Fruit fly (Drosophila melanogaster) whole organism, embryonic: ENCODE measurements around the gene Cyp4d21.

Experiments used
- CG10321 ChIP-seq: fragments of 200-800 bp; sonication (Bioruptor generic); IDR thresholded peaks from 2 replicates; pipeline ENCODE4 v1.3.6; 2022; ENCODE audit warnings: missing biosample characterization, missing genetic modification characterization
- CG10462 ChIP-seq: fragments of 200-800 bp; sonication (Bioruptor generic); optimal IDR thresholded peaks from 2 replicates; lab custom pipeline; 2016; ENCODE audit warnings: missing biosample characterization, missing genetic modification characterization
- CG11504 ChIP-seq: fragments of 200-800 bp; sonication (Bioruptor generic); optimal IDR thresholded peaks from 3 replicates; lab custom pipeline; 2019; ENCODE audit warnings: missing biosample characterization, mild to moderate bottlenecking, missing genetic modification characterization, moderate library complexity
- CG12236 ChIP-seq: fragments of 200-800 bp; sonication (Bioruptor generic); optimal IDR thresholded peaks from 2 replicates; lab custom pipeline; 2016; ENCODE audit warnings: missing biosample characterization, missing genetic modification characterization
- CG12391 ChIP-seq: fragments of 200-800 bp; sonication (Bioruptor generic); optimal IDR thresholded peaks from 3 replicates; lab custom pipeline; 2018; ENCODE audit warnings: missing biosample characterization, mild to moderate bottlenecking, missing genetic modification characterization, moderate library complexity
- CG14014 ChIP-seq: fragments of 200-800 bp; sonication (Bioruptor generic); IDR thresholded peaks from 2 replicates; pipeline ENCODE4 v1.3.6; 2022; ENCODE audit warnings: missing biosample characterization, missing genetic modification characterization
- CG15011 ChIP-seq: fragments of 200-800 bp; sonication (Bioruptor generic); optimal IDR thresholded peaks from 3 replicates; lab custom pipeline; 2018; ENCODE audit warnings: missing biosample characterization, mild to moderate bottlenecking, missing genetic modification characterization
- CG15514 ChIP-seq: fragments of 200-800 bp; sonication (Bioruptor generic); optimal IDR thresholded peaks from 3 replicates; lab custom pipeline; 2017; ENCODE audit warnings: missing biosample characterization, missing genetic modification characterization, mild to moderate bottlenecking, moderate library complexity, missing genetic modification reagents
- CG1603 ChIP-seq: fragments of 200-800 bp; sonication (Bioruptor generic); optimal IDR thresholded peaks from 2 replicates; lab custom pipeline; 2019; ENCODE audit warnings: missing biosample characterization, mild to moderate bottlenecking, missing genetic modification characterization, moderate library complexity
- CG17612 ChIP-seq: fragments of 200-800 bp; sonication (Bioruptor generic); IDR thresholded peaks from 2 replicates; pipeline ENCODE4 v1.3.6; 2022; ENCODE audit warnings: missing biosample characterization, missing genetic modification characterization
- CG18764 ChIP-seq: fragments of 200-800 bp; sonication (Bioruptor generic); optimal IDR thresholded peaks from 3 replicates; lab custom pipeline; 2016; ENCODE audit warnings: missing biosample characterization, missing genetic modification characterization
- CG31441 ChIP-seq: fragments of 200-800 bp; sonication (Bioruptor generic); IDR thresholded peaks from 2 replicates; pipeline ENCODE4 v1.3.6; 2022; ENCODE audit warnings: missing biosample characterization, missing genetic modification characterization
- CG5180 ChIP-seq: fragments of 200-800 bp; sonication (Bioruptor generic); optimal IDR thresholded peaks from 3 replicates; lab custom pipeline; 2017; ENCODE audit warnings: missing biosample characterization, missing genetic modification characterization, mild to moderate bottlenecking, moderate library complexity, missing genetic modification reagents
- CG6254 ChIP-seq: fragments of 200-800 bp; sonication (Bioruptor generic); optimal IDR thresholded peaks from 3 replicates; lab custom pipeline; 2017; ENCODE audit warnings: mild to moderate bottlenecking, missing biosample characterization, missing genetic modification reagents, missing genetic modification characterization
- CG7372 ChIP-seq: fragments of 200-800 bp; sonication (Bioruptor generic); IDR thresholded peaks from 2 replicates; pipeline ENCODE4 v1.3.6; 2022; ENCODE audit warnings: missing biosample characterization, missing genetic modification characterization
- CG8924 ChIP-seq: fragments of 200-800 bp; optimal IDR thresholded peaks from 3 replicates; lab custom pipeline; 2019; ENCODE audit warnings: missing biosample characterization, mild to moderate bottlenecking, missing genetic modification characterization, moderate library complexity
- CTCF ChIP-seq: fragments of 200-800 bp; sonication (Bioruptor generic); optimal IDR thresholded peaks from 2 replicates; lab custom pipeline; 2017; ENCODE audit warnings: missing biosample characterization, mild to moderate bottlenecking, missing genetic modification characterization, moderate library complexity
- D19A ChIP-seq: fragments of 200-800 bp; optimal IDR thresholded peaks from 3 replicates; lab custom pipeline; 2019; ENCODE audit warnings: missing biosample characterization, mild to moderate bottlenecking, missing genetic modification characterization, moderate library complexity
- Dek ChIP-seq: fragments of 200-800 bp; sonication (Bioruptor generic); optimal IDR thresholded peaks from 3 replicates; lab custom pipeline; 2019; ENCODE audit warnings: missing biosample characterization, mild to moderate bottlenecking, missing genetic modification characterization, moderate library complexity
- Dip2 ChIP-seq: fragments of 200-800 bp; sonication (Bioruptor generic); IDR thresholded peaks from 2 replicates; pipeline ENCODE4 v1.3.6; 2022; ENCODE audit warnings: missing biosample characterization, missing genetic modification characterization
- E2f1 ChIP-seq: fragments of 200-800 bp; sonication (Bioruptor generic); IDR thresholded peaks from 2 replicates; pipeline ENCODE4 v1.3.6; 2022; ENCODE audit warnings: missing biosample characterization, missing genetic modification characterization
- E2f2 ChIP-seq: fragments of 200-800 bp; sonication (Bioruptor generic); IDR thresholded peaks from 2 replicates; pipeline ENCODE4 v1.3.6; 2022; ENCODE audit warnings: missing biosample characterization, missing genetic modification characterization
- Ets65A ChIP-seq: fragments of 200-800 bp; sonication (Bioruptor generic); peaks from one replicate; lab custom pipeline; 2016; ENCODE audit warnings: missing biosample characterization, missing genetic modification characterization
- Ets97D ChIP-seq: fragments of 200-800 bp; sonication (Bioruptor generic); optimal IDR thresholded peaks from 3 replicates; lab custom pipeline; 2016; ENCODE audit warnings: missing biosample characterization, missing genetic modification characterization
- H15 ChIP-seq: fragments of 200-800 bp; sonication (Bioruptor generic); IDR thresholded peaks from 3 replicates; pipeline ENCODE4 v1.3.6; 2022; ENCODE audit warnings: missing biosample characterization, missing genetic modification characterization
- H2.0 ChIP-seq: fragments of 200-800 bp; sonication (Bioruptor generic); IDR thresholded peaks from 2 replicates; pipeline ENCODE4 v1.3.6; 2022; ENCODE audit warnings: missing biosample characterization, missing genetic modification characterization
- HHEX ChIP-seq: fragments of 200-800 bp; sonication (Bioruptor generic); optimal IDR thresholded peaks from 3 replicates; lab custom pipeline; 2017; ENCODE audit warnings: missing biosample characterization, mild to moderate bottlenecking, missing genetic modification characterization, missing genetic modification reagents
- HLH3B ChIP-seq: fragments of 200-800 bp; sonication (Bioruptor generic); IDR thresholded peaks from 2 replicates; pipeline ENCODE4 v1.3.6; 2022; ENCODE audit warnings: missing biosample characterization, missing genetic modification characterization
- Lhr ChIP-seq: fragments of 200-800 bp; sonication (Bioruptor generic); optimal IDR thresholded peaks from 3 replicates; lab custom pipeline; 2017; ENCODE audit warnings: mild to moderate bottlenecking, missing biosample characterization, missing genetic modification reagents, missing genetic modification characterization
- Sin3A ChIP-seq: fragments of >200 bp; optimal IDR thresholded peaks from 2 replicates; lab custom pipeline; 2018
- Xrp1 ChIP-seq: fragments of 200-800 bp; sonication (Bioruptor generic); IDR thresholded peaks from 2 replicates; pipeline ENCODE4 v1.3.6; 2022; ENCODE audit warnings: missing biosample characterization, missing genetic modification characterization
- bab2 ChIP-seq: fragments of 200-800 bp; sonication (Bioruptor generic); optimal IDR thresholded peaks from 2 replicates; lab custom pipeline; 2016; ENCODE audit warnings: missing biosample characterization, missing genetic modification characterization
- bsh ChIP-seq, 2 experiments: fragments of 200-800 bp; sonication (Bioruptor generic); optimal IDR thresholded peaks; 2 replicates each; lab custom pipeline; 2017 to 2018; ENCODE audit warnings: mild to moderate bottlenecking in 2 of 2, missing biosample characterization in 2 of 2, missing genetic modification characterization in 2 of 2, moderate library complexity in 1 of 2
- btn ChIP-seq: fragments of 200-800 bp; sonication (Bioruptor generic); optimal IDR thresholded peaks from 2 replicates; lab custom pipeline; 2016; ENCODE audit warnings: missing biosample characterization, missing genetic modification characterization
- cad ChIP-seq: fragments of >200 bp; optimal IDR thresholded peaks from 2 replicates; lab custom pipeline; 2017; ENCODE audit warnings: missing biosample characterization, missing genetic modification characterization
- cato ChIP-seq: fragments of 200-800 bp; sonication (Bioruptor generic); optimal IDR thresholded peaks from 2 replicates; lab custom pipeline; 2016; ENCODE audit warnings: missing biosample characterization, missing genetic modification characterization, borderline replicate concordance
- ci ChIP-seq: fragments of 200-800 bp; sonication (Bioruptor generic); IDR thresholded peaks from 3 replicates; pipeline ENCODE4 v1.3.6; 2022; ENCODE audit warnings: missing biosample characterization, missing genetic modification characterization
- eve ChIP-seq, 2 experiments: fragments of >200 bp; optimal IDR thresholded peaks; 2 replicates each; lab custom pipeline; 2017; ENCODE audit warnings: missing biosample characterization in 2 of 2, missing genetic modification characterization in 2 of 2
- eyg ChIP-seq: fragments of 200-800 bp; sonication (Bioruptor generic); optimal IDR thresholded peaks from 3 replicates; lab custom pipeline; 2016; ENCODE audit warnings: missing biosample characterization, missing genetic modification characterization
- fd102C ChIP-seq: fragments of 200-800 bp; sonication (Bioruptor generic); optimal IDR thresholded peaks from 2 replicates; lab custom pipeline; 2018; ENCODE audit warnings: missing biosample characterization, mild to moderate bottlenecking, missing genetic modification characterization, moderate library complexity
- pan ChIP-seq, 4 experiments: fragments of >200 bp in 3 of 4; fragments of 200-800 bp in 1 of 4; sonication (Bioruptor generic) in 1 of 4; optimal IDR thresholded peaks in 3 of 4; IDR thresholded peaks in 1 of 4; 2 replicates each; pipeline versions ENCODE4 v1.3.6 to Lab custom; 2017 to 2022; ENCODE audit warnings: missing biosample characterization in 2 of 4, missing genetic modification characterization in 2 of 4, mixed read lengths in 1 of 4
- prd ChIP-seq, 3 experiments: fragments of >200 bp in 2 of 3; fragments of 200-800 bp in 1 of 3; sonication (Bioruptor generic) in 1 of 3; optimal IDR thresholded peaks in 2 of 3; IDR thresholded peaks in 1 of 3; 2 replicates in 2 of 3; 3 replicates in 1 of 3; pipeline versions ENCODE4 v1.3.6 to Lab custom; 2017 to 2022; ENCODE audit warnings: missing biosample characterization in 1 of 3, missing genetic modification characterization in 1 of 3
- pum ChIP-seq: fragments of 200-800 bp; sonication (Bioruptor generic); optimal IDR thresholded peaks from 2 replicates; lab custom pipeline; 2016; ENCODE audit warnings: missing biosample characterization, missing genetic modification characterization
- rib ChIP-seq: fragments of 200-800 bp; sonication (Bioruptor generic); IDR thresholded peaks from 2 replicates; pipeline ENCODE4 v1.3.6; 2022; ENCODE audit warnings: missing biosample characterization, missing genetic modification characterization
- sens ChIP-seq: fragments of 200-800 bp; sonication (Bioruptor generic); peaks from one replicate; lab custom pipeline; 2016; ENCODE audit warnings: missing biosample characterization, missing genetic modification characterization
- sens-2 ChIP-seq: fragments of 200-800 bp; sonication (Bioruptor generic); IDR thresholded peaks from 2 replicates; pipeline ENCODE4 v1.3.6; 2022; ENCODE audit warnings: missing biosample characterization, missing genetic modification characterization
- vvl ChIP-seq: fragments of 200-800 bp; sonication (Bioruptor generic); IDR thresholded peaks from 2 replicates; pipeline ENCODE4 v1.3.6; 2022; ENCODE audit warnings: missing biosample characterization, missing genetic modification characterization
- zen ChIP-seq: fragments of 200-800 bp; sonication (Bioruptor generic); optimal IDR thresholded peaks from 3 replicates; lab custom pipeline; 2018; ENCODE audit warnings: missing biosample characterization, mild to moderate bottlenecking, missing genetic modification characterization, moderate library complexity

The Cyp4d21 gene

DNA sequence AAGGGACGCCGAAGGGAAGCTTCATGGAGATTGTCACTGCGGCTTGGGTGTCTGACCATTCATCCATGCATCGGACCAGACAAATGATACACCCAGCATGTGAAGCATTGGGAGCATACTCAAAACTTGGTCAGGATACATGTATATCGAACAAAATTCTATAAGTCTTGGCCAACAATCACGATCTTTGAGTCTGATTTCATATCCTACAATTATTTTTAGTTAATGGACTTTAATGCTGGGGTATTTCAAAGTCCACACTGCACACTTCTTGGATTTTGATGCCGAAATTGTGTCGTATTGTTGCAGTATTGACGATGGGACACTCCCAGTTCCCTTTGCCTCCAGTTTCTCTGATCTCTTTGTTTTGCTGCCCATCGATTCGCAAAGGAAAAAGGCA is 13.8 kb downstream of the Cyp4d21 start:
- TF ChIP-seq eve (GFP tag; optimal IDR thresholded peaks at IDR 0.05; lab: Kevin White, UChicago) (peak; percentile 23 to 50), H2.0 (peak; percentile 5; the same call in 1 of the 2 replicates), pum (peak; percentile 40), fd102C (GFP tag; lab: Kevin White, UChicago) (no peak), E2f2 (GFP tag; lab: Robert Waterston, UW) (no peak), CG12391 (tag; lab: Kevin White, UChicago) (no peak), ci (0 out of 3 replicates have a peak, but pooled peaks have one; percentile 20), CG15011 (no peak), CG5180 (GFP tag; lab: Kevin White, UChicago) (no peak), HHEX (GFP tag; lab: Kevin White, UChicago) (no peak), cato (no peak), CG14014 (GFP tag; lab: Robert Waterston, UW) (no peak), CG10462 (GFP tag; lab: Kevin White, UChicago) (no peak), sens (peak; percentile 32), CG12236 (no peak), rib (no peak), eyg (GFP tag; lab: Kevin White, UChicago) (no peak), CG1603 (tag; lab: Kevin White, UChicago) (peak; percentile 10), CG7372 (GFP tag; lab: Robert Waterston, UW) (no peak), bsh (GFP tag; optimal IDR thresholded peaks at IDR 0.05; lab: Kevin White, UChicago) (peak in 1 of 2 experiments; percentile 6), E2f1 (GFP tag; lab: Robert Waterston, UW) (0 out of 2 replicates have a peak, but pooled peaks have one; percentile 28), prd (optimal IDR thresholded peaks at IDR 0.05; lab: Kevin White, UChicago) (no peak), prd (GFP tag; IDR thresholded peaks at IDR 0.05; lab: Robert Waterston, UW) (0 out of 3 replicates have a peak, but pooled peaks have one; percentile 7)

- TF ChIP-seq D19A (tag; lab: Kevin White, UChicago): peak; percentile 73
- no peak for TF ChIP-seq btn
Observed at dm6 chr2L:7621706-7622105, 16.3 kb downstream of the Cyp4d21 start.

- TF ChIP-seq Sin3A (no peak), pan (optimal IDR thresholded peaks at IDR 0.05; lab: Kevin White, UChicago) (no peak), pan (GFP tag; optimal IDR thresholded peaks at IDR 0.05 in 1 of 2, IDR thresholded peaks at IDR 0.05 in 1 of 2) (no peak), CG31441 (peak; percentile 18; the same call in 1 of the 2 replicates), H15 (0 out of 3 replicates have a peak, but pooled peaks have one; percentile 29), vvl (0 out of 2 replicates have a peak, but pooled peaks have one; percentile 11), Dip2 (GFP tag; lab: Robert Waterston, UW) (no peak), Dek (tag; lab: Kevin White, UChicago) (no peak), CG10321 (GFP tag; lab: Robert Waterston, UW) (no peak), Lhr (GFP tag; lab: Kevin White, UChicago) (no peak), CG18764 (no peak), CG8924 (tag; lab: Kevin White, UChicago) (peak; percentile 9), HLH3B (GFP tag; lab: Robert Waterston, UW) (0 out of 2 replicates have a peak, but pooled peaks have one; percentile 10), CG17612 (GFP tag; lab: Robert Waterston, UW) (no peak), cad (GFP tag; lab: Kevin White, UChicago) (peak; percentile 24), D19A (tag; lab: Kevin White, UChicago) (peak; percentile 27), sens-2 (no peak), Ets97D (GFP tag; lab: Kevin White, UChicago) (no peak), CG11504 (tag; lab: Kevin White, UChicago) (peak; percentile 17), Ets65A (peak; percentile 25), CTCF (GFP tag; lab: Kevin White, UChicago) (no peak), zen (tag; lab: Kevin White, UChicago) (peak; percentile 58), bab2 (no peak), CG15514 (no peak), Xrp1 (GFP tag; lab: Robert Waterston, UW) (peak; percentile 35; the same call in 1 of the 2 replicates), CG6254 (peak; percentile 12)
Observed at dm6 chr2L:7624096-7624843, 18.9 kb downstream of the Cyp4d21 start.
